Fruit fly (Drosophila melanogaster) whole organism, adult: Measurements from ENCODE around the gene CG31835.

Experiments
- CG11617 ChIP-seq: fragments of 200-800 bp; sonication (Bioruptor generic); optimal IDR thresholded peaks from 2 replicates; lab custom pipeline; 2017; ENCODE audit warnings: mild to moderate bottlenecking, missing biosample characterization, missing genetic modification reagents, missing genetic modification characterization
- CG12768 ChIP-seq: fragments of 200-800 bp; sonication (Bioruptor generic); optimal IDR thresholded peaks from 2 replicates; lab custom pipeline; 2017; ENCODE audit warnings: missing biosample characterization, missing genetic modification characterization, mild to moderate bottlenecking, moderate library complexity, missing genetic modification reagents
- CG14711 ChIP-seq: fragments of 200-800 bp; sonication (Bioruptor generic); optimal IDR thresholded peaks from 2 replicates; lab custom pipeline; 2018; ENCODE audit warnings: missing biosample characterization, mild to moderate bottlenecking, missing genetic modification characterization, moderate library complexity
- CG1620 ChIP-seq: fragments of 200-800 bp; sonication (Bioruptor generic); optimal IDR thresholded peaks from 2 replicates; lab custom pipeline; 2016; ENCODE audit warnings: missing biosample characterization, missing genetic modification characterization
- CG33017 ChIP-seq: fragments of 200-800 bp; sonication (Bioruptor generic); optimal IDR thresholded peaks from 2 replicates; lab custom pipeline; 2018; ENCODE audit warnings: missing biosample characterization, mild to moderate bottlenecking, missing genetic modification characterization, moderate library complexity
- CG5204 ChIP-seq: fragments of 200-800 bp; sonication (Bioruptor generic); optimal IDR thresholded peaks from 2 replicates; lab custom pipeline; 2016; ENCODE audit warnings: missing biosample characterization, missing genetic modification characterization
- CG7045 ChIP-seq: fragments of 200-800 bp; sonication (Bioruptor generic); optimal IDR thresholded peaks from 2 replicates; lab custom pipeline; 2017; ENCODE audit warnings: missing biosample characterization, mild to moderate bottlenecking, missing genetic modification characterization
- CG7101 ChIP-seq: fragments of 200-800 bp; sonication (Bioruptor generic); optimal IDR thresholded peaks from 2 replicates; lab custom pipeline; 2018; ENCODE audit warnings: missing biosample characterization, mild to moderate bottlenecking, missing genetic modification characterization, moderate library complexity
- Clk ChIP-seq: fragments of 200-800 bp; sonication (Bioruptor generic); optimal IDR thresholded peaks from 2 replicates; lab custom pipeline; 2017; ENCODE audit warnings: missing biosample characterization, missing genetic modification characterization
- Crg-1 ChIP-seq: fragments of 200-800 bp; sonication (Bioruptor generic); optimal IDR thresholded peaks from 2 replicates; lab custom pipeline; 2016; ENCODE audit warnings: missing biosample characterization, missing genetic modification characterization
- Hr96 ChIP-seq: fragments of 200-800 bp; sonication (Bioruptor generic); optimal IDR thresholded peaks from 2 replicates; lab custom pipeline; 2016; ENCODE audit warnings: missing biosample characterization, missing genetic modification characterization
- Mnt ChIP-seq: fragments of 200-800 bp; sonication (Bioruptor generic); optimal IDR thresholded peaks from 2 replicates; lab custom pipeline; 2016; ENCODE audit warnings: missing biosample characterization, mild to moderate bottlenecking, missing genetic modification characterization
- bab1 ChIP-seq: fragments of 200-800 bp; sonication (Bioruptor generic); optimal IDR thresholded peaks from 3 replicates; lab custom pipeline; 2019; ENCODE audit warnings: missing biosample characterization, mild to moderate bottlenecking, missing genetic modification characterization, moderate library complexity
- cic ChIP-seq: fragments of 200-800 bp; sonication (Bioruptor generic); optimal IDR thresholded peaks from 2 replicates; lab custom pipeline; 2017; ENCODE audit warnings: missing biosample characterization, mild to moderate bottlenecking, missing genetic modification characterization, moderate library complexity
- cnc ChIP-seq, 2 experiments: fragments of >200 bp; optimal IDR thresholded peaks; 2 replicates each; lab custom pipeline; 2017
- kay ChIP-seq: fragments of 200-800 bp; sonication (Bioruptor generic); peaks from one replicate; lab custom pipeline; 2016; ENCODE audit warnings: missing biosample characterization, missing genetic modification characterization, borderline replicate concordance
- ovo ChIP-seq: fragments of 200-800 bp; sonication (Bioruptor generic); optimal IDR thresholded peaks from 2 replicates; lab custom pipeline; 2016; ENCODE audit warnings: missing biosample characterization, missing genetic modification characterization
- pad ChIP-seq: fragments of 200-800 bp; sonication (Bioruptor generic); optimal IDR thresholded peaks from 3 replicates; lab custom pipeline; 2017; ENCODE audit warnings: missing biosample characterization, missing genetic modification characterization, mild to moderate bottlenecking, moderate library complexity, missing genetic modification reagents
- tj ChIP-seq: fragments of 200-800 bp; sonication (Bioruptor generic); optimal IDR thresholded peaks from 3 replicates; lab custom pipeline; 2017; ENCODE audit warnings: missing biosample characterization, mild to moderate bottlenecking, missing genetic modification characterization, moderate library complexity
- toe ChIP-seq: fragments of 200-800 bp; sonication (Bioruptor generic); optimal IDR thresholded peaks from 2 replicates; lab custom pipeline; 2016; ENCODE audit warnings: missing biosample characterization, missing genetic modification characterization

CG31835 gene

DNA sequence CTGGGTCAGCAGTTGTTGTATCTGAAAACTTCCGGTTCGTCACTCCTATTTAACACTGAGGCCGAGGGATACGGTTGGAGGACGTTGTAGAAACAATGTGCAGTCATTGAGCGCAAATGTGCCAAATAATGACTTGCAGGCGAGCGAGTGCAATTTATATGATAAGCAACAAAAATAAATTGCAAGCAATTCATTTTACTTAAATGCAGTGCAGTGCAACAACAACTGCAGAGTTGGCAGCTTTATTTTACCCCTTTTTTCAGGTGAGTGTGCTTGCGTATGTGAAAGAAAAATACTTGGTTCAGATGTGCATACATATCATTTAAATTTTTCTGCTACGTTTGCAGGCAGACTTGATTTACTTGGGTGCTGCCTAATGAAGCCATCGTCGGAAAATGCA, 10.4 kb downstream of the CG31835 start:
- TF ChIP-seq tj (GFP tag; lab: Kevin White, UChicago) (peak; percentile 90), CG5204 (GFP tag; lab: Kevin White, UChicago) (no peak), Clk (GFP tag; lab: Kevin White, UChicago) (no peak)

- TF ChIP-seq Hr96 (no peak), CG12768 (GFP tag; lab: Kevin White, UChicago) (no peak), bab1 (GFP tag; lab: Kevin White, UChicago) (no peak), CG1620 (no peak), pad (no peak)
Measured at dm6 chr2L:14760467-14760866, 24.8 kb downstream of the CG31835 start, which contains the start of gene CG4691. Gene CG4691, plus strand, starts transcription at chr2L:14760767.

DNA sequence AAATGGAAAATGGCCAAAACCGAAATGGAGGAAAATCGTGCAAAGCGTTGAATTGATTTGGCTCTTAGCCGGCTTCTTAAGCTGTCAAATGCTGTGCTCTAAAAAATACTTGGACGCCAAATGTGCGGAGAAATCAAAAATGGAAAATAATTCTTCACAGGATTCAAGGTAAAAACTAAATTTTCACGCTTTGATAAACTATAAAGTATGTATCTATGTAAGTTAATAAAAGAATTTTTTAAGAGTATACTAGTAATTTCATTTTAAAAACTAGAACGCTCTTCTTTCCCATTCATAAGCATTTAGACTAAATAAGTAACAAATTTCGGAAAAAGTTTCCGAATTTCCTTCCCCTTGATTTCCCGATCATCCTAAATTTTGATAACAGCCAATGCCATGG, 26.8 kb downstream of the CG31835 start, which contains the start of gene CSN1a:
Gene CSN1a (plus strand): TSS at position 301 of the 400 bp plus-strand sequence.
- no peak for TF ChIP-seq CG5204 (GFP tag; lab: Kevin White, UChicago)
- no peak for TF ChIP-seq tj (GFP tag; lab: Kevin White, UChicago)
- no peak for TF ChIP-seq CG1620
- no peak for TF ChIP-seq cnc (optimal IDR thresholded peaks at IDR 0.05; lab: Kevin White, UChicago)
- TF ChIP-seq bab1 (GFP tag; lab: Kevin White, UChicago): no peak
- no peak for TF ChIP-seq kay (GFP tag; lab: Kevin White, UChicago)
- TF ChIP-seq CG12768 (GFP tag; lab: Kevin White, UChicago): no peak
- no peak for TF ChIP-seq pad
- no peak for TF ChIP-seq toe (GFP tag; lab: Kevin White, UChicago)
- TF ChIP-seq CG7045 (GFP tag; lab: Kevin White, UChicago): no peak
- TF ChIP-seq ovo (GFP tag; lab: Kevin White, UChicago): no peak
- TF ChIP-seq CG7101 (tag; lab: Kevin White, UChicago): no peak
- no peak for TF ChIP-seq Crg-1 (GFP tag; lab: Kevin White, UChicago)
- TF ChIP-seq Clk (GFP tag; lab: Kevin White, UChicago): no peak
- no peak for TF ChIP-seq CG33017 (tag; lab: Kevin White, UChicago)

DNA sequence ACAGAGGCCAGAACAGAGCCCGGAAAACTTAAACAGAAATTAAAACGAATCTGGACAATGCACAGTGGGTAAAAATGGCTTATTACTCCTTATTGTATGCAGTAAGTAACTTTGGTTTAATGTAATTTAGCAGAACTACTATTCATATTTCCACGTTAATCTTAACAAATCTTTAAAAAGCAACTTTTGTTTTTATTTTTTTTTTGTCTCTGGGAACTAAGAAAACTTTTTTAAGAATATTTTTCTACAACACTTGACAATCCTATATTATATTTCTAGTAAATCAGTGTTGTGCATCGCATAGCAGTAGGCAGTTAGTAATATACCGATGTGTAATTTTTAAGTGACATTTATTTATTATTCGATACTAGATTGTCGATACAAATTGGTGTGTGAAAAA, 30.0 kb downstream of the CG31835 start, which contains the start of gene CG4701:
Gene CG4701 (plus strand): TSS at position 301 of the 400 bp plus-strand sequence.
- TF ChIP-seq Hr96 (no peak), CG14711 (tag; lab: Kevin White, UChicago) (no peak), bab1 (GFP tag; lab: Kevin White, UChicago) (no peak), Crg-1 (GFP tag; lab: Kevin White, UChicago) (no peak), Clk (GFP tag; lab: Kevin White, UChicago) (no peak), cic (GFP tag; lab: Kevin White, UChicago) (no peak), cnc (optimal IDR thresholded peaks at IDR 0.05; lab: Kevin White, UChicago) (no peak)

DNA sequence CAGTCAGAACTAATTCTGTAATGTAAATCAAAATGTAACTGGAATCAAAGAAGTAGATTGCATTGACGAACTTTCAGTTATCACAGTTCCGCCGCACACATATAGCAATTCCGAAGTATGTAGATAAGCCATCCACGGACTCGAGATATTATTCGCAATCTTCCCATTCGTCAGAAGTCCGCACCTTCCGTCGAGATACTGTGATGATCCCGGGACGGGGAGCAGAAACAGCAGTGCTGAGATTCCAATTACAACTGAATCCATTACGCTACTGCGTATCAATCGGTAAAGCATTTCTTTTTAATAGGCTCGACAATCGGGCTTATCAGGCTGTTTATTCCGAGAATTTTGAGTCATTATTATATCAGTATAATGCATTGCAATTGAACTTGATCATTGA, 39.1 kb downstream of the CG31835 start, which contains the start of gene CG4650:
Gene CG4650 (minus strand): TSS at position 269 of the 400 bp plus-strand sequence.
- no peak for TF ChIP-seq CG7101 (tag; lab: Kevin White, UChicago)
- no peak for TF ChIP-seq Crg-1 (GFP tag; lab: Kevin White, UChicago)
- TF ChIP-seq CG7045 (GFP tag; lab: Kevin White, UChicago): no peak
- no peak for TF ChIP-seq kay (GFP tag; lab: Kevin White, UChicago)
- TF ChIP-seq CG33017 (tag; lab: Kevin White, UChicago): no peak
- TF ChIP-seq cic (GFP tag; lab: Kevin White, UChicago): no peak
- TF ChIP-seq toe (GFP tag; lab: Kevin White, UChicago): no peak
- no peak for TF ChIP-seq CG5204 (GFP tag; lab: Kevin White, UChicago)
- no peak for TF ChIP-seq Mnt (GFP tag; lab: Kevin White, UChicago)
- no peak for TF ChIP-seq bab1 (GFP tag; lab: Kevin White, UChicago)
- TF ChIP-seq CG1620: no peak
- TF ChIP-seq CG14711 (tag; lab: Kevin White, UChicago): no peak
- no peak for TF ChIP-seq Hr96
- TF ChIP-seq ovo (GFP tag; lab: Kevin White, UChicago): no peak
- TF ChIP-seq cnc (optimal IDR thresholded peaks at IDR 0.05; lab: Kevin White, UChicago): no peak
- no peak for TF ChIP-seq pad
- TF ChIP-seq Clk (GFP tag; lab: Kevin White, UChicago): no peak
- TF ChIP-seq CG11617: no peak
- TF ChIP-seq CG12768 (GFP tag; lab: Kevin White, UChicago): no peak
- no peak for TF ChIP-seq tj (GFP tag; lab: Kevin White, UChicago)

dm6 chr2L:14784498-14784897, 48.9 kb downstream of the CG31835 start, which contains the start of gene CG18636:
Gene CG18636, minus strand, starts transcription at chr2L:14784598.
- TF ChIP-seq CG7045 (GFP tag; lab: Kevin White, UChicago) (no peak), Mnt (GFP tag; lab: Kevin White, UChicago) (no peak), toe (GFP tag; lab: Kevin White, UChicago) (no peak), kay (GFP tag; lab: Kevin White, UChicago) (no peak)
